Fruit fly (Drosophila melanogaster): ENCODE data around the gene her.

her gene

dm6 chr2L:16710234-16710633 lies 33.2 kb downstream of the her start:
- TF ChIP-seq CTCF (optimal IDR thresholded peaks at IDR 0.05) (no peak), CG8478 (optimal IDR thresholded peaks at IDR 0.05) (no peak)

- no peak for TF ChIP-seq CG8478 (optimal IDR thresholded peaks at IDR 0.05)
- no peak for TF ChIP-seq CTCF (optimal IDR thresholded peaks at IDR 0.05)
Observed at dm6 chr2L:16710677-16711076, 33.7 kb downstream of the her start.

dm6 chr2L:16711891-16712290 lies 34.9 kb downstream of the her start:
- TF ChIP-seq CTCF (optimal IDR thresholded peaks at IDR 0.05): no peak
- TF ChIP-seq CG8478 (optimal IDR thresholded peaks at IDR 0.05): no peak

dm6 chr2L:16713929-16714328 lies 36.9 kb downstream of the her start:
- no peak for TF ChIP-seq CG8478 (optimal IDR thresholded peaks at IDR 0.05)
- TF ChIP-seq CTCF (optimal IDR thresholded peaks at IDR 0.05): no peak

- TF ChIP-seq CTCF (optimal IDR thresholded peaks at IDR 0.05): no peak
- no peak for TF ChIP-seq CG8478 (optimal IDR thresholded peaks at IDR 0.05)
Observed at dm6 chr2L:16715133-16715833, 38.3 kb downstream of the her start.

dm6 chr2L:16715841-16716701 lies 39.1 kb downstream of the her start, which contains the start of the genes Cyt-c-d and CG31808:
Gene Cyt-c-d, plus strand, starts transcription at chr2L:16715891.
Gene CG31808, minus strand, starts transcription at chr2L:16716195.
- TF ChIP-seq CTCF (optimal IDR thresholded peaks at IDR 0.05): no peak
- TF ChIP-seq CG8478 (optimal IDR thresholded peaks at IDR 0.05): no peak

dm6 chr2L:16716771-16717170 lies 39.8 kb downstream of the her start:
- TF ChIP-seq CG8478 (optimal IDR thresholded peaks at IDR 0.05) (no peak), CTCF (optimal IDR thresholded peaks at IDR 0.05) (no peak)

- no peak for TF ChIP-seq CTCF (optimal IDR thresholded peaks at IDR 0.05)
Observed at dm6 chr2L:16718446-16719173, 41.6 kb downstream of the her start.

- no peak for TF ChIP-seq CG8478 (optimal IDR thresholded peaks at IDR 0.05)
- no peak for TF ChIP-seq CTCF (optimal IDR thresholded peaks at IDR 0.05)
Observed at dm6 chr2L:16719643-16720515, 42.9 kb downstream of the her start, which contains the start of gene Cyt-c-p. Gene Cyt-c-p, plus strand, starts transcription at chr2L:16719932.

dm6 chr2L:16720707-16721700 lies 44.0 kb downstream of the her start:
- no peak for TF ChIP-seq CTCF (optimal IDR thresholded peaks at IDR 0.05)
- no peak for TF ChIP-seq CG8478 (optimal IDR thresholded peaks at IDR 0.05)

dm6 chr2L:16722596-16722995 lies 45.6 kb downstream of the her start:
- no peak for TF ChIP-seq CTCF (optimal IDR thresholded peaks at IDR 0.05)
- TF ChIP-seq CG8478 (optimal IDR thresholded peaks at IDR 0.05): no peak

dm6 chr2L:16727578-16728023 lies 50.6 kb downstream of the her start, which contains the start of gene VhaSFD:
Gene VhaSFD, minus strand, starts transcription at chr2L:16727826.
- TF ChIP-seq CG8478 (optimal IDR thresholded peaks at IDR 0.05) (no peak), CTCF (optimal IDR thresholded peaks at IDR 0.05) (no peak)

All from S2 (cell line).